Fruit fly (Drosophila melanogaster): ENCODE measurements around the gene CG4570.

Gene CG4570

DNA sequence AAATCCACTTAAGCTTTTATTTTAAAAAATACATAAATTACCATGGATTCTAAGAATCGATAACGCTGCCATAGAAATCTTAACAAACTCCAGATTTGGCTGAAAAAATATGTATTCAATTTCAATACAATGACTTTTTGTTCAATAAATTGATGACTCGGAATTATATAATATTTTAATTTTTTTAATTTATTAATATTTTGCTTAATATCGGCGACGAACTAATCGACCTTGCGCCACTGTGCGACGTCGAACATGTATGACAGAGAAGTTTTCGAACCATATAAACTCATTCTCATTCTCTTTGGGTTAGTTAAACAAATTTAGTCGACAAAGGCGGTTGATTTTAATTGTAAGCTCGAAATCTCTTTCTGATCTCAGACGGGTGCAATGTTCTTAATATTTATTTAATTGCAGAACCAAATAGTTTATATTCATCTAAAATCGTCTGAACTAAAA lies 7.1 kb upstream of the CG4570 start, which contains the start of gene CG42394 (continued):
- TF ChIP-seq CG3919 (GFP tag; optimal IDR thresholded peaks at IDR 0.05) (peak; percentile 95), CG31627 (GFP tag; optimal IDR thresholded peaks at IDR 0.05) (peak; percentile 77), CG34406 (GFP tag; optimal IDR thresholded peaks at IDR 0.05) (peak; percentile 90), CG3032 (tag; optimal IDR thresholded peaks at IDR 0.05) (peak; percentile 93), acj6 (GFP tag; optimal IDR thresholded peaks at IDR 0.05) (peak; percentile 90), salr (GFP tag; optimal IDR thresholded peaks at IDR 0.05) (peak; percentile 83 to 94), CG4318 (GFP tag; optimal IDR thresholded peaks at IDR 0.05) (peak; percentile 92), Lpt (GFP tag; optimal IDR thresholded peaks at IDR 0.05) (peak; percentile 93)

DNA sequence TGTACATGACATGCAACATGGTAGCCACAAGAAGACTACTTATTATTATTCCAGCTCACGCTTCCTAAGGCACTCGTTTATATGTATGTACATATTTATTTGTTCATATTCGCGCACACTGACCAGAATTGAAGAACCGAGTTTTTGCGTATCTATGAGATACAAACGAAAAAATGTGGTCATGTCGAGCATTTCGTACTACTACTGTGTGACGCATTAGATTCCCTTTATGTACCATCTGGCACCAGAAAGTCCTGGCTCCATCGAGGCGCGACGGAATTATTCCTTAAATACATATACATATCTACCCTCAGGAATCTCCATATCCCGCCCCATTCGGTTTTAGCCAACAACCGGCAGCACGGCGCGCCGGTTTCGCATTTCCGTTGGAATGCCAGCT lies 6.0 kb upstream of the CG4570 start:
- TF ChIP-seq CG1621 (tag; optimal IDR thresholded peaks at IDR 0.05) (no peak), Eip78C (GFP tag) (peak; percentile 5)

- no peak for TF ChIP-seq acj6 (GFP tag; optimal IDR thresholded peaks at IDR 0.05)
- no peak for TF ChIP-seq salr (GFP tag; optimal IDR thresholded peaks at IDR 0.05)
- TF ChIP-seq Eip78C (GFP tag): peak; percentile 24
- peak; percentile 49 for TF ChIP-seq fkh (GFP tag; optimal IDR thresholded peaks at IDR 0.05)
These were observed 4.3 kb upstream of the CG4570 start, which contains the start of gene CG4565 for dm6 chr3R:10852232-10852774. Gene CG4565, plus strand, starts transcription at chr3R:10852724.

dm6 chr3R:10854243-10854874 lies 2.2 kb upstream of the CG4570 start, which contains the start of the genes CG6567 and CG4511:
Gene CG6567, minus strand, starts transcription at chr3R:10854451.
Gene CG4511, plus strand, starts transcription at chr3R:10854501.
- no peak for TF ChIP-seq CG8319 (GFP tag; optimal IDR thresholded peaks at IDR 0.05)
- peak; percentile 87 for TF ChIP-seq CG1621 (tag; optimal IDR thresholded peaks at IDR 0.05)

dm6 chr3R:10859713-10860112 lies 3.1 kb downstream of the CG4570 start, which contains the start of gene CG14694:
Gene CG14694, minus strand, starts transcription at chr3R:10859813.
- TF ChIP-seq CG8119 (GFP tag; IDR thresholded peaks at IDR 0.05) (no peak), Sox15 (GFP tag; optimal IDR thresholded peaks at IDR 0.05) (no peak), CG7368 (GFP tag; optimal IDR thresholded peaks at IDR 0.05) (no peak), Ets21C (GFP tag; optimal IDR thresholded peaks at IDR 0.05) (no peak)

- peak; percentile 77 for TF ChIP-seq fkh (GFP tag; optimal IDR thresholded peaks at IDR 0.05)
- peak; percentile 79 for TF ChIP-seq vri (GFP tag; optimal IDR thresholded peaks at IDR 0.05)
- TF ChIP-seq CG11762 (GFP tag; optimal IDR thresholded peaks at IDR 0.05; ENCODE audit: insufficient read depth): peak; percentile 20
- TF ChIP-seq CG6163 (GFP tag; IDR thresholded peaks at IDR 0.05): peak; percentile 32; the same call in 2 of the 3 replicates
- peak; percentile 7 for TF ChIP-seq topi (GFP tag; optimal IDR thresholded peaks at IDR 0.05)
- peak; percentile 43 for TF ChIP-seq esn (GFP tag; optimal IDR thresholded peaks at IDR 0.05)
- peak; percentile 20 for TF ChIP-seq achi (GFP tag; optimal IDR thresholded peaks at IDR 0.05)
- TF ChIP-seq lz (GFP tag; optimal IDR thresholded peaks at IDR 0.05): peak; percentile 18
- peak; percentile 7 for TF ChIP-seq Sox14 (GFP tag; optimal IDR thresholded peaks at IDR 0.05)
- TF ChIP-seq CG31627 (GFP tag; optimal IDR thresholded peaks at IDR 0.05): peak; percentile 20
- peak; percentile 30 for TF ChIP-seq CG7368 (GFP tag; optimal IDR thresholded peaks at IDR 0.05)
- TF ChIP-seq Ets96B (tag; optimal IDR thresholded peaks at IDR 0.05): no peak
- peak; percentile 3 for TF ChIP-seq net (GFP tag; optimal IDR thresholded peaks at IDR 0.05)
- peak; percentile 74 for TF ChIP-seq Eip78C (GFP tag)
- TF ChIP-seq pdm3 (GFP tag; optimal IDR thresholded peaks at IDR 0.05): no peak
- TF ChIP-seq CG15336 (GFP tag; IDR thresholded peaks at IDR 0.05): no peak
- peak; percentile 61; the same call in 1 of the 3 replicates for TF ChIP-seq eg (GFP tag; IDR thresholded peaks at IDR 0.05)
- TF ChIP-seq Eip75B (GFP tag; optimal IDR thresholded peaks at IDR 0.05): no peak
- TF ChIP-seq Blimp-1 (GFP tag; optimal IDR thresholded peaks at IDR 0.05): no peak
These were observed 6.3 kb downstream of the CG4570 start, which contains the start of gene CG6574 for dm6 chr3R:10862773-10863445. Gene CG6574, minus strand, starts transcription at chr3R:10862988.

Data from whole organism, prepupa.